Fruit fly (Drosophila melanogaster): Measurements from ENCODE around the gene Toll-6.

- TF ChIP-seq Smox (GFP tag; optimal IDR thresholded peaks at IDR 0.05) (no peak), vri (GFP tag; optimal IDR thresholded peaks at IDR 0.05) (no peak), CG31627 (GFP tag; optimal IDR thresholded peaks at IDR 0.05) (no peak), CG10631 (GFP tag; optimal IDR thresholded peaks at IDR 0.05) (no peak), CG11294 (GFP tag; IDR thresholded peaks at IDR 0.05) (no peak), Gug (GFP tag; IDR thresholded peaks at IDR 0.05) (no peak), fd85E (GFP tag; optimal IDR thresholded peaks at IDR 0.05) (no peak)
These were observed 24.8 kb upstream of the Toll-6 start for dm6 chr3L:15311457-15312368.

Measured in whole organism, prepupa.